Worm (Caenorhabditis elegans): ENCODE results near the gene hrde-2.

The hrde-2 gene

ce11 chrV:14990843-14991242 lies 14.1 kb upstream of the hrde-2 start, which contains the start of the genes cdt-2 and T01C3.2:
Gene cdt-2, minus strand, starts transcription at chrV:14991126.
Gene T01C3.2, plus strand, starts transcription at chrV:14991168.
- TF ChIP-seq lsy-2 (tag; optimal IDR thresholded peaks at IDR 0.05), result peak; percentile 11
- TF ChIP-seq nhr-2 (tag; optimal IDR thresholded peaks at IDR 0.05), result no peak
- TF ChIP-seq mep-1 (tag; optimal IDR thresholded peaks at IDR 0.05), result peak; percentile 28

ce11 chrV:14991489-14991888 lies 13.4 kb upstream of the hrde-2 start:
- no peak for TF ChIP-seq elt-3 (tag; optimal IDR thresholded peaks at IDR 0.05)
- TF ChIP-seq ceh-43 (GFP tag; optimal IDR thresholded peaks at IDR 0.05), result no peak
- TF ChIP-seq nhr-12 (tag; optimal IDR thresholded peaks at IDR 0.05), result no peak
- TF ChIP-seq lin-13 (tag; optimal IDR thresholded peaks at IDR 0.05), result no peak
- no peak for TF ChIP-seq ztf-11 (tag; optimal IDR thresholded peaks at IDR 0.05)
- TF ChIP-seq snpc-4 (tag; optimal IDR thresholded peaks at IDR 0.05), result no peak
- TF ChIP-seq tbx-8 (GFP tag; optimal IDR thresholded peaks at IDR 0.05), result no peak
- TF ChIP-seq ceh-83 (GFP tag; optimal IDR thresholded peaks at IDR 0.05), result no peak
- no peak for TF ChIP-seq nhr-76 (tag; optimal IDR thresholded peaks at IDR 0.05)
- TF ChIP-seq cnd-1 (tag; optimal IDR thresholded peaks at IDR 0.05), result no peak
- no peak for TF ChIP-seq bed-3 (GFP tag; optimal IDR thresholded peaks at IDR 0.05)
- TF ChIP-seq drap-1 (GFP tag; optimal IDR thresholded peaks at IDR 0.05), result no peak
- TF ChIP-seq ces-1 (GFP tag; optimal IDR thresholded peaks at IDR 0.05), result no peak
- no peak for TF ChIP-seq mep-1 (tag; optimal IDR thresholded peaks at IDR 0.05)
- TF ChIP-seq mab-5 (tag; optimal IDR thresholded peaks at IDR 0.05), result no peak

ce11 chrV:14992627-14993117 lies 12.2 kb upstream of the hrde-2 start, which contains the start of gene T01C3.3:
Gene T01C3.3, minus strand, starts transcription at chrV:14992677.
- TF ChIP-seq mab-5 (tag; optimal IDR thresholded peaks at IDR 0.05), result no peak
- TF ChIP-seq ces-1 (GFP tag; optimal IDR thresholded peaks at IDR 0.05), result no peak
- no peak for TF ChIP-seq ceh-43 (GFP tag; optimal IDR thresholded peaks at IDR 0.05)
- TF ChIP-seq bed-3 (GFP tag; optimal IDR thresholded peaks at IDR 0.05), result no peak
- no peak for TF ChIP-seq lin-32 (GFP tag; optimal IDR thresholded peaks at IDR 0.05)
- no peak for TF ChIP-seq blmp-1 (tag; optimal IDR thresholded peaks at IDR 0.05)
- TF ChIP-seq elt-1 (tag; optimal IDR thresholded peaks at IDR 0.05; ENCODE audit: borderline replicate concordance, insufficient read depth), result no peak
- no peak for TF ChIP-seq sptf-1 (tag; optimal IDR thresholded peaks at IDR 0.05)
- TF ChIP-seq mep-1 (tag; optimal IDR thresholded peaks at IDR 0.05), result no peak
- no peak for TF ChIP-seq lsy-2 (tag; optimal IDR thresholded peaks at IDR 0.05)
- TF ChIP-seq snpc-4 (tag; optimal IDR thresholded peaks at IDR 0.05), result no peak
- TF ChIP-seq cnd-1 (tag; optimal IDR thresholded peaks at IDR 0.05), result no peak
- TF ChIP-seq flh-1 (GFP tag; optimal IDR thresholded peaks at IDR 0.05), result no peak
- TF ChIP-seq nhr-28 (tag; optimal IDR thresholded peaks at IDR 0.05), result no peak
- no peak for TF ChIP-seq ham-2 (GFP tag; optimal IDR thresholded peaks at IDR 0.05)
- TF ChIP-seq unc-120 (tag; optimal IDR thresholded peaks at IDR 0.05; ENCODE audit: poor library complexity, severe bottlenecking), result no peak
- TF ChIP-seq mls-2 (tag; optimal IDR thresholded peaks at IDR 0.05), result no peak
- no peak for TF ChIP-seq elt-3 (tag; optimal IDR thresholded peaks at IDR 0.05)
- TF ChIP-seq drap-1 (GFP tag; optimal IDR thresholded peaks at IDR 0.05), result no peak

- no peak for TF ChIP-seq mls-2 (tag; optimal IDR thresholded peaks at IDR 0.05)
- no peak for TF ChIP-seq lin-32 (GFP tag; optimal IDR thresholded peaks at IDR 0.05)
- TF ChIP-seq blmp-1 (tag; optimal IDR thresholded peaks at IDR 0.05), result no peak
- TF ChIP-seq sptf-1 (tag; optimal IDR thresholded peaks at IDR 0.05), result no peak
- no peak for TF ChIP-seq nhr-237 (tag; optimal IDR thresholded peaks at IDR 0.05)
- TF ChIP-seq ham-2 (GFP tag; optimal IDR thresholded peaks at IDR 0.05), result no peak
- no peak for TF ChIP-seq tbx-8 (GFP tag; optimal IDR thresholded peaks at IDR 0.05)
- no peak for TF ChIP-seq nhr-12 (tag; optimal IDR thresholded peaks at IDR 0.05)
- no peak for TF ChIP-seq nhr-28 (tag; optimal IDR thresholded peaks at IDR 0.05)
- TF ChIP-seq ces-1 (GFP tag; optimal IDR thresholded peaks at IDR 0.05), result no peak
- no peak for TF ChIP-seq snpc-4 (tag; optimal IDR thresholded peaks at IDR 0.05)
Observed at ce11 chrV:14993620-14994019, 11.3 kb upstream of the hrde-2 start, which contains the start of gene fil-1. Gene fil-1, plus strand, starts transcription at chrV:14993838.

ce11 chrV:14996236-14996635 lies 8.7 kb upstream of the hrde-2 start, which contains the start of gene irld-14:
Gene irld-14, plus strand, starts transcription at chrV:14996536.
- no peak for TF ChIP-seq ham-2 (GFP tag; optimal IDR thresholded peaks at IDR 0.05)
- no peak for TF ChIP-seq ceh-83 (GFP tag; optimal IDR thresholded peaks at IDR 0.05)
- no peak for TF ChIP-seq lsy-2 (tag; optimal IDR thresholded peaks at IDR 0.05)
- no peak for TF ChIP-seq snpc-4 (tag; optimal IDR thresholded peaks at IDR 0.05)
- no peak for TF ChIP-seq ces-1 (GFP tag; optimal IDR thresholded peaks at IDR 0.05)
- no peak for TF ChIP-seq flh-1 (GFP tag; optimal IDR thresholded peaks at IDR 0.05)
- TF ChIP-seq unc-62 (GFP tag; optimal IDR thresholded peaks at IDR 0.05), result no peak
- TF ChIP-seq zip-8 (tag; optimal IDR thresholded peaks at IDR 0.05), result no peak
- no peak for TF ChIP-seq cnd-1 (tag; optimal IDR thresholded peaks at IDR 0.05)
- no peak for TF ChIP-seq hlh-1 (tag; optimal IDR thresholded peaks at IDR 0.05)
- TF ChIP-seq ztf-11 (tag; optimal IDR thresholded peaks at IDR 0.05), result no peak
- TF ChIP-seq elt-3 (tag; optimal IDR thresholded peaks at IDR 0.05), result no peak
- no peak for TF ChIP-seq sem-2 (GFP tag; optimal IDR thresholded peaks at IDR 0.05)
- no peak for TF ChIP-seq sptf-1 (tag; optimal IDR thresholded peaks at IDR 0.05)
- no peak for TF ChIP-seq lin-32 (GFP tag; optimal IDR thresholded peaks at IDR 0.05)
- no peak for TF ChIP-seq lin-13 (tag; optimal IDR thresholded peaks at IDR 0.05)
- no peak for TF ChIP-seq mls-2 (tag; optimal IDR thresholded peaks at IDR 0.05)
- no peak for TF ChIP-seq M03D4.4 (tag; optimal IDR thresholded peaks at IDR 0.05)
- TF ChIP-seq blmp-1 (tag; optimal IDR thresholded peaks at IDR 0.05), result no peak
- no peak for TF ChIP-seq unc-120 (tag; optimal IDR thresholded peaks at IDR 0.05; ENCODE audit: poor library complexity, severe bottlenecking)

All from whole organism, mixed stage, embryonic.